Fruit fly (Drosophila melanogaster) whole organism, wandering third instar larva: Measurements from ENCODE around the gene Grip84.
A peak's percentile ranks its signal among the peaks of the same experiment; 100 is the strongest.

Experiments used
- Abd-B ChIP-seq: fragments of >200 bp; optimal IDR thresholded peaks from 2 replicates; lab custom pipeline; 2017; ENCODE audit warnings: missing biosample characterization, missing genetic modification characterization
- CG32264 ChIP-seq: fragments of 200-800 bp; sonication (Bioruptor generic); optimal IDR thresholded peaks from 2 replicates; lab custom pipeline; 2016; ENCODE audit warnings: missing biosample characterization, missing genetic modification characterization
- CG9705 ChIP-seq: fragments of 200-800 bp; sonication (Bioruptor generic); optimal IDR thresholded peaks from 2 replicates; lab custom pipeline; 2018; ENCODE audit warnings: missing biosample characterization, mild to moderate bottlenecking, missing genetic modification characterization
- CrebA ChIP-seq: fragments of 200-800 bp; sonication (Bioruptor generic); optimal IDR thresholded peaks from 2 replicates; lab custom pipeline; 2016; ENCODE audit warnings: missing biosample characterization, mild to moderate bottlenecking, missing genetic modification characterization, borderline replicate concordance
- Dfd ChIP-seq: fragments of >200 bp; optimal IDR thresholded peaks from 2 replicates; lab custom pipeline; 2017; ENCODE audit warnings: missing biosample characterization, missing genetic modification characterization
- Dif ChIP-seq: fragments of 200-275, 200-300 bp; sonication (Bioruptor generic); optimal IDR thresholded peaks from 2 replicates; lab custom pipeline; 2018; ENCODE audit warnings: missing biosample characterization, missing genetic modification characterization; ENCODE audit not compliant: partially characterized antibody
- GATAd ChIP-seq: sonication (Bioruptor generic); optimal IDR thresholded peaks from 2 replicates; lab custom pipeline; 2016; ENCODE audit warnings: missing biosample characterization, missing genetic modification characterization
- HLH106 ChIP-seq: fragments of 200-800 bp; optimal IDR thresholded peaks from 3 replicates; lab custom pipeline; 2019; ENCODE audit warnings: missing biosample characterization, mild to moderate bottlenecking, missing genetic modification characterization, moderate library complexity
- Hnf4 ChIP-seq: fragments of 200-800 bp; sonication (Bioruptor generic); optimal IDR thresholded peaks from 2 replicates; lab custom pipeline; 2016; ENCODE audit warnings: missing biosample characterization, mild to moderate bottlenecking, missing genetic modification characterization
- Hr78 ChIP-seq: fragments of >200 bp; optimal IDR thresholded peaks from 2 replicates; lab custom pipeline; 2017; ENCODE audit warnings: missing biosample characterization, missing genetic modification characterization
- Hr83 ChIP-seq: fragments of 200-300 bp; sonication (Bioruptor generic); optimal IDR thresholded peaks from 2 replicates; lab custom pipeline; 2016; ENCODE audit warnings: missing biosample characterization, mild to moderate bottlenecking, missing genetic modification characterization, moderate library complexity; ENCODE audit not compliant: poor library complexity, severe bottlenecking
- Jra ChIP-seq: sonication (Bioruptor generic); optimal IDR thresholded peaks from 2 replicates; lab custom pipeline; 2016; ENCODE audit warnings: missing biosample characterization, missing genetic modification characterization
- Mio ChIP-seq: sonication (Bioruptor generic); optimal IDR thresholded peaks from 2 replicates; lab custom pipeline; 2016; ENCODE audit warnings: missing biosample characterization, missing genetic modification characterization
- Myc ChIP-seq: fragments of >200 bp; optimal IDR thresholded peaks from 2 replicates; lab custom pipeline; 2017
- N ChIP-seq: fragments of >200 bp; optimal IDR thresholded peaks from 2 replicates; lab custom pipeline; 2018; ENCODE audit warnings: missing biosample characterization, missing external identifiers, missing genetic modification characterization
- OdsH ChIP-seq: fragments of 200-800 bp; sonication (Bioruptor generic); optimal IDR thresholded peaks from 2 replicates; lab custom pipeline; 2016; ENCODE audit warnings: missing biosample characterization, mild to moderate bottlenecking, missing genetic modification characterization
- Sp1 ChIP-seq: fragments of 200-800 bp; sonication (Bioruptor generic); optimal IDR thresholded peaks from 3 replicates; lab custom pipeline; 2019; ENCODE audit warnings: missing biosample characterization, mild to moderate bottlenecking, missing genetic modification characterization, moderate library complexity
- br ChIP-seq: fragments of 200-800 bp; sonication (Bioruptor generic); optimal IDR thresholded peaks from 2 replicates; lab custom pipeline; 2016; ENCODE audit warnings: missing biosample characterization, missing genetic modification characterization
- brk ChIP-seq: fragments of 200-800 bp; sonication (Bioruptor generic); optimal IDR thresholded peaks from 2 replicates; lab custom pipeline; 2016; ENCODE audit warnings: missing biosample characterization, mild to moderate bottlenecking, missing genetic modification characterization
- dl ChIP-seq, 2 experiments: fragments of 175-275, 200-275 bp in 1 of 2; fragments of 200-275 bp in 1 of 2; sonication (Bioruptor generic); optimal IDR thresholded peaks; lab custom pipeline; 2018; ENCODE audit warnings: mild to moderate bottlenecking in 2 of 2, missing biosample characterization in 2 of 2, missing genetic modification characterization in 2 of 2, moderate library complexity in 2 of 2; ENCODE audit not compliant: partially characterized antibody in 2 of 2, insufficient read depth in 1 of 2
- dmrt93B ChIP-seq: fragments of 200-800 bp; sonication (Bioruptor generic); optimal IDR thresholded peaks from 2 replicates; lab custom pipeline; 2018; ENCODE audit warnings: missing biosample characterization, mild to moderate bottlenecking, missing genetic modification characterization
- dsf ChIP-seq: sonication (Bioruptor generic); optimal IDR thresholded peaks from 2 replicates; lab custom pipeline; 2016; ENCODE audit warnings: missing biosample characterization, missing genetic modification characterization, borderline replicate concordance
- ey ChIP-seq: fragments of 200-800 bp; sonication (Bioruptor generic); optimal IDR thresholded peaks from 2 replicates; lab custom pipeline; 2016; ENCODE audit warnings: missing biosample characterization, missing genetic modification characterization
- fru ChIP-seq: fragments of 200-800 bp; sonication (Bioruptor generic); optimal IDR thresholded peaks from 3 replicates; lab custom pipeline; 2016; ENCODE audit warnings: missing biosample characterization, mild to moderate bottlenecking, missing genetic modification characterization
- h ChIP-seq: fragments of 200-800 bp; sonication (Bioruptor generic); optimal IDR thresholded peaks from 3 replicates; lab custom pipeline; 2016; ENCODE audit warnings: missing biosample characterization, mild to moderate bottlenecking, missing genetic modification characterization
- jim ChIP-seq: fragments of 175-275, 200-325 bp; sonication (Bioruptor generic); optimal IDR thresholded peaks from 2 replicates; lab custom pipeline; 2016; ENCODE audit warnings: missing biosample characterization, mild to moderate bottlenecking, missing genetic modification characterization
- psq ChIP-seq: fragments of 200-800 bp; sonication (Bioruptor generic); optimal IDR thresholded peaks from 3 replicates; lab custom pipeline; 2017; ENCODE audit warnings: missing biosample characterization, mild to moderate bottlenecking, missing genetic modification characterization, moderate library complexity
- rgr ChIP-seq: fragments of 200-800 bp; sonication (Bioruptor generic); optimal IDR thresholded peaks from 3 replicates; lab custom pipeline; 2016; ENCODE audit warnings: missing biosample characterization, mild to moderate bottlenecking, missing genetic modification characterization
- sage ChIP-seq: fragments of 200-800 bp; sonication (Bioruptor generic); optimal IDR thresholded peaks from 2 replicates; lab custom pipeline; 2016; ENCODE audit warnings: missing biosample characterization, mild to moderate bottlenecking, missing genetic modification characterization
- usp ChIP-seq: fragments of >200 bp; optimal IDR thresholded peaks from 2 replicates; lab custom pipeline; 2017; ENCODE audit warnings: missing biosample characterization, missing genetic modification characterization

The Grip84 gene

DNA sequence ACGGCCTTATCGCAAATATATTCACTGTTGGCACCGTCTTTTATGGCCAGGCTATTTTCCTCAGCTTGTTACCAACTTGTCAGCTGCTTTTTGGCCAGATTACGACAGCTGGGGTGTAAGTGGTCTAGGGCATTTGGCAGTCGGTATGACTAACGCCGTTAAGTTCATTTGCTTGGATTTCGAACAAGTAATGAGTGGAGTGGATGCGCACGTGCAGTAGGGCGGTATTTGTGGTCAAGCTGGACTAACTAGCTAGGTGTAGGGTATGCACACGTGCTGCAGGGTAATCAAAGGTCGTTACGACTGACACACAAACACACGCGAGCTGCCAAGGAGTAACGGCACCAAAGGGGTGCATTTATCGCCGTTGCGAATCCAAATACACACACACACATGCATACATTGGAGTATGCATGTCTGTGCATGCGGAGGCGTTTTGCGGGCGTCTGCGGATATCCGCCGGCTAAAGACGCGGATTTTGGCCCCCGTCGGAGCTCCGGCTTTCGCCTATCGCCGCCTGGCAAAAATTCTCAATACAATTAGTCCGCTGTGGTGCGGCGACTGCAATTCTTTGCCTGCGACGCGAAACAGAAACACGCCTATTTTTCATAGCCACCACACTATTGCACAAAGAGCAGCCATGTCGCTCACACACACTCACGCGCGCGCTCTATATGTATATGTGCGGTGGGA lies 12.5 kb upstream of the Grip84 start:
- TF ChIP-seq N (GFP tag; lab: Kevin White, UChicago), result peak; percentile 83
- peak; percentile 8 for TF ChIP-seq Abd-B (GFP tag; lab: Kevin White, UChicago)
- TF ChIP-seq CG32264, result no peak

- TF ChIP-seq fru (GFP tag; lab: Kevin White, UChicago), result no peak
- no peak for TF ChIP-seq brk (GFP tag; lab: Kevin White, UChicago)
- TF ChIP-seq Hr78, result no peak
- no peak for TF ChIP-seq Hr83 (GFP tag; lab: Kevin White, UChicago)
- no peak for TF ChIP-seq dmrt93B (GFP tag; lab: Kevin White, UChicago)
- no peak for TF ChIP-seq Abd-B (GFP tag; lab: Kevin White, UChicago)
- no peak for TF ChIP-seq Hnf4
- no peak for TF ChIP-seq jim (GFP tag; lab: Kevin White, UChicago)
- no peak for TF ChIP-seq CG32264
- TF ChIP-seq Sp1, result no peak
- TF ChIP-seq N (GFP tag; lab: Kevin White, UChicago), result no peak
- no peak for TF ChIP-seq dl (GFP tag; optimal IDR thresholded peaks at IDR 0.05; lab: Kevin White, UChicago; ENCODE audit: insufficient read depth in 1 of 2, partially characterized antibody in 2 of 2)
- no peak for TF ChIP-seq Jra (GFP tag; lab: Kevin White, UChicago)
- TF ChIP-seq usp (GFP tag; lab: Kevin White, UChicago), result no peak
- no peak for TF ChIP-seq ey (GFP tag; lab: Kevin White, UChicago)
- no peak for TF ChIP-seq CrebA (GFP tag; lab: Kevin White, UChicago)
- no peak for TF ChIP-seq psq (GFP tag; lab: Kevin White, UChicago)
- no peak for TF ChIP-seq Dfd (GFP tag; lab: Kevin White, UChicago)
- no peak for TF ChIP-seq sage (GFP tag; lab: Kevin White, UChicago)
Observed at dm6 chrX:19573687-19574086, 8.1 kb upstream of the Grip84 start.

DNA sequence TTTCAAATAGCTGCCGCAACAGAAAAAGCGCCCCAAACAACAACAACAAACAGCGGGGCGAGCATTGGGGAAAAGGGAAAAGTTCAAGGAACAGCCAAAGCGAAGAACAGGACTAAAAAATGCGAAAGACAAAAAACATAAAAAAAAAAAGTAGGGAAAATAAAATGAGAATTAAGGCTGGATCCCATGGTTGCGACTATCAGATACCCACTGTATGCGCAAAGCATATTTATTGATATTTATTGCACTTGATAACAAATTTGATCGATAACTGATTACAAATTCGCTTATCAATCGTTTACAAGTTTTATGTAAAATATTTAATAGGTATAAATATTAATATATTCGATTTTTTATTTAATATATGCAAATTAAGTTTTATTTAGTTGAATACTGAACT lies 16.0 kb downstream of the Grip84 start:
- TF ChIP-seq Myc (lab: Kevin White, UChicago), result no peak
- no peak for TF ChIP-seq HLH106 (tag; lab: Kevin White, UChicago)
- no peak for TF ChIP-seq N (GFP tag; lab: Kevin White, UChicago)
- no peak for TF ChIP-seq Mio
- TF ChIP-seq br (GFP tag; lab: Kevin White, UChicago), result no peak
- TF ChIP-seq GATAd, result no peak
- no peak for TF ChIP-seq h

DNA sequence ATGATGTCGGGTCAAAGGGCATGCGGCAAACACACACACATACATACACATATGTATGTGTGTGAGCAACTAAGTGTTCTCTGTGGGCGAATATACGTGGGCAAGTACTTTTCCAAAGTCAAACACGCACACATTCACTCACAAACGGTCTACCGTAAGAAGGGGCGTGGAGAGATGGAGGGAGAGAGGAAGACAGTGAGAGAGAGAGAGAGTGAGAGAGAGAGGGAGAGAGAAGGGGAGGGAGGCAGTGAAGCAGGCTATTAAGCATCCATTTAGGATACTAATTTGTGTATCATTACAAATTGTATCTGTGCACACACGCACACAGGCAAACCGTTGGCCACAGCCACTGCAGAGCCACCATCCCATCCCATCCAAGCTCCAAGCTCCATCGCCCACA lies 17.1 kb downstream of the Grip84 start:
- TF ChIP-seq rgr (GFP tag; lab: Kevin White, UChicago), result no peak

DNA sequence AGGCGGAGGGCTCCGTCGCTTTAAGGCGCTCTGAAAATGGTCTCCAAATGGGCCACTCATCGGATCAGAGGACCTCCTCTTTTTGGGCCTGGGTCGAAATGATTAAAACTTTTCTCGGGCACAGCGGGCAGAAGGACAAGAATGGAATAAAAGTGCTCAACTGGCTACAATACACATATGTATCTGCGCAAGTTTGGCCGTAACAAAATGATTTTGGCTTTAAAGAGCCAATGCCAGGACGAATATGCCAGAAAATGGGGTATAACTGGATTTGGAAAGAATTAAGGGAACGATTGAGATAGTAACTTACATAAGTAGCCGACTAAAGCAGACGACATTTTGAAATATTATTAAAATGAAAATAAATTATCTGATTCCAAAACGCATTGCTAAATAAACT lies 18.2 kb downstream of the Grip84 start, which contains the start of gene CG32532:
CG32532 (minus strand) TSS at position 101 of the 400 bp plus-strand sequence.
- TF ChIP-seq Dfd (GFP tag; lab: Kevin White, UChicago) (no peak), Hr78 (no peak), HLH106 (tag; lab: Kevin White, UChicago) (no peak), fru (GFP tag; lab: Kevin White, UChicago) (no peak), Myc (lab: Kevin White, UChicago) (no peak), Mio (no peak), dl (GFP tag; optimal IDR thresholded peaks at IDR 0.05; lab: Kevin White, UChicago; ENCODE audit: insufficient read depth in 1 of 2, partially characterized antibody in 2 of 2) (no peak), Sp1 (no peak), CG9705 (GFP tag; lab: Kevin White, UChicago) (no peak), OdsH (GFP tag; lab: Kevin White, UChicago) (no peak), usp (GFP tag; lab: Kevin White, UChicago) (no peak), dsf (GFP tag; lab: Kevin White, UChicago) (no peak), Jra (GFP tag; lab: Kevin White, UChicago) (no peak), h (no peak)

dm6 chrX:19546658-19547038 lies 18.9 kb downstream of the Grip84 start:
- no peak for TF ChIP-seq dmrt93B (GFP tag; lab: Kevin White, UChicago)
- TF ChIP-seq Dif (GFP tag; lab: Kevin White, UChicago), result peak; percentile 26
